Fruit fly (Drosophila melanogaster): Measurements from ENCODE around the gene CG12541.

Gene CG12541

DNA sequence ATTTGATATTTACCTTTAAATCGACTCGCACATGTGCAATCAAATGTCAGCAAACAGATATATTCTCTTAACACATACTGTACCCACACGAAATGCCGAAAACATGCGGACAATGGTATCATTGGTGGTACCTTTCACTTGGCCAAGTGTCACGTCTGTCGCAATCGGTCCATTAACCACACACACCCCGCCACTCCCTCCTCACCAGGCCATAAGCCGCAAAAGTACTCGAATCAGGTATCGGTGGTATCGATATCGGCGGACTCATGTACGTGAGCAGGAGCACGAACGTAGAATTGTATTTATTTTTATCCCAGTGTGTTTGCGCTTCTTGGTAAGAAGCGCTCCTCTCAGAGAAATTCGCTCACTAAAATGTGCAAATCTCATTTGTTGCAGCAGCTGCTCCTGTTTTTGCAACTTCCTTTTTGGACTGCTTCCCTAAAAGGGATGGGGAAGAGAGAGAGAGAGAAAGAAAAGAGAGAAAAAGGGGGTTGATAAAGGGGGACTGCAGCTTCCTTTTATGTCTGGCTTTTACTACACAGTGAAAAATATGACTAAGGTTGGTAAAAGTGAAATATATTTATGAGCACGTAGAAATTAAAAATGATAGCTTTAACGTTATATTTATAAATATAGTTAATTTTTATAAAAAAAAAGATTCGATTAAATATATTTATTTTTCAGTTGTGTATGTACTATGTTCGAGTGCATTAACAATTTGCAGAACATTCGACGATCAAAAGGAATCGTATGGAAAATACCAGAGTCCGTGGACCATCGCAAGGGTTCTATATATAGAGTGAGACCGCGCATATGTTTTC lies 82.1 kb downstream of the CG12541 start (continued):
- TF ChIP-seq spab (GFP tag; optimal IDR thresholded peaks at IDR 0.05), result peak; percentile 56
- TF ChIP-seq CG3032 (tag; optimal IDR thresholded peaks at IDR 0.05), result peak; percentile 68
- TF ChIP-seq eg (GFP tag; IDR thresholded peaks at IDR 0.05), result 0 out of 3 replicates have a peak, but pooled peaks have one; percentile 21
- TF ChIP-seq CG9139 (GFP tag; optimal IDR thresholded peaks at IDR 0.05), result peak; percentile 14
- TF ChIP-seq Hr39 (GFP tag; optimal IDR thresholded peaks at IDR 0.05), result no peak
- TF ChIP-seq dsx (GFP tag; optimal IDR thresholded peaks at IDR 0.05; ENCODE audit: poor library complexity, severe bottlenecking), result peak; percentile 84
- TF ChIP-seq OdsH (GFP tag; optimal IDR thresholded peaks at IDR 0.05), result peak; percentile 51
- no peak for TF ChIP-seq Sox14 (GFP tag; optimal IDR thresholded peaks at IDR 0.05)
- TF ChIP-seq CG8119 (GFP tag; IDR thresholded peaks at IDR 0.05), result peak; percentile 74
- peak; percentile 31 for TF ChIP-seq Smox (GFP tag; optimal IDR thresholded peaks at IDR 0.05)
- peak; percentile 28 for TF ChIP-seq CG7368 (GFP tag; optimal IDR thresholded peaks at IDR 0.05)
- no peak for TF ChIP-seq dac (GFP tag; optimal IDR thresholded peaks at IDR 0.05)
- TF ChIP-seq CG32006 (GFP tag; optimal IDR thresholded peaks at IDR 0.05), result peak; percentile 30
- TF ChIP-seq CG11762 (GFP tag; optimal IDR thresholded peaks at IDR 0.05; ENCODE audit: insufficient read depth), result no peak
- TF ChIP-seq fd59A (GFP tag; optimal IDR thresholded peaks at IDR 0.05), result peak; percentile 41
- peak; percentile 29 to 46 for TF ChIP-seq salr (GFP tag; optimal IDR thresholded peaks at IDR 0.05)
- peak; percentile 30 for TF ChIP-seq CG6854 (GFP tag; optimal IDR thresholded peaks at IDR 0.05)
- peak; percentile 14 for TF ChIP-seq pdm3 (GFP tag; optimal IDR thresholded peaks at IDR 0.05)
- peak; percentile 62 for TF ChIP-seq Ets96B (tag; optimal IDR thresholded peaks at IDR 0.05)
- peak; percentile 28 for TF ChIP-seq lz (GFP tag; optimal IDR thresholded peaks at IDR 0.05)

DNA sequence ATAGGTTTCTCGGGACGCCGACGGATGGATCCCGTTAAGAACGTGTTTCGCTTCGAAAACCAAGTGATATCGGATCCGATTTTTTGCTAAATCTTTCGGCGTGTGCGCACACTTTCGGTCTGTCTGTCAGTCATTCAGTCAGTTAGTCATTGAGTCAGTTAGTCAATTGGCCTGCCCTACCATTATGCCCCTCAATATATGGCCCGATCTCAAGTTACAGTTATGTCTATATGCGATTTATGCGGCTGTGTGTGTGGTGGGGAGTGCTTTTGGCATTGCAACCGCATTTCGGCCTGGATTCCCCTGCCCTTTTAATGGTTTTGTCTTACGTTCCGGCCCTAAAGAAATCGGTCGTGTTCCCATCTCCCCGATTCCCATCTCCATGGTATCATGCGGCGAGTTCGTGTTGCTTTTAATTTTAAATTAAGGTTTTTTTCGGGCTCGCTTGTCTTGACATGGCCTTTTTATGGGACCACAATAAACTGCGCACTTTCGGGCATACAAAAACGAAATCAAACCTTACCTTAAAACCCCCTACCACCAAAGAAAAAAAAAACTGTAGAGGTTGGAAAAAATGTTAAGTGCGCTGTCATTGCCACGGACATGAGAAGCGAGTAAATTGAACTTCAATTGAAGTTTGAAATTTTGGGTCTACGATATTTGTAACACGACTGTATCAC lies 83.0 kb downstream of the CG12541 start:
- TF ChIP-seq CG9139 (GFP tag; optimal IDR thresholded peaks at IDR 0.05) (no peak), svp (GFP tag) (peak; percentile 65), CG1621 (tag; optimal IDR thresholded peaks at IDR 0.05) (no peak), dac (GFP tag; optimal IDR thresholded peaks at IDR 0.05) (no peak), fd85E (GFP tag; optimal IDR thresholded peaks at IDR 0.05) (no peak), eg (GFP tag; IDR thresholded peaks at IDR 0.05) (no peak), CG15336 (GFP tag; IDR thresholded peaks at IDR 0.05) (no peak), CG8119 (GFP tag; IDR thresholded peaks at IDR 0.05) (no peak)

DNA sequence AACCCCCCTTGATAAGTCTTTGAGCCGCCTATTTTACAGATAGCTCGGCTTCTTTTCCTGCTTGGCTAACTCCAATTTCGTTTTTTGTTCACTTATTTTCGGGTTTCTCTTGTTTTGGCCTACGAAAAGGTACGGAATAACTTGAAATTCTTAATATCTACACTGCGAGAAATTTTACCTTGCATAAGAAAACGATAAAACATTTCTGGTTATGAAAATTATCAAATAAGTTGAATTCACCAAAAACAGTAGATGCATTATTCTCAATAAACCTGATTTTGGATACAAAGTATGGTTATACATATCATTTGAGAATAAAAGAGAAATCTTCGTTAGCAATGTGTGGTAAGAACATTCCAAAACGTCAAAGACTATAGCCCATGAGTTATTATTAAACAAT lies 83.8 kb downstream of the CG12541 start:
- TF ChIP-seq OdsH (GFP tag; optimal IDR thresholded peaks at IDR 0.05) (peak; percentile 31), CG1621 (tag; optimal IDR thresholded peaks at IDR 0.05) (no peak), CG16779 (tag; optimal IDR thresholded peaks at IDR 0.05) (no peak), Hr39 (GFP tag; optimal IDR thresholded peaks at IDR 0.05) (peak; percentile 49), Hr38 (GFP tag; optimal IDR thresholded peaks at IDR 0.05) (no peak), fkh (GFP tag; optimal IDR thresholded peaks at IDR 0.05) (no peak), svp (GFP tag) (peak; percentile 77), pdm3 (GFP tag; optimal IDR thresholded peaks at IDR 0.05) (peak; percentile 52), CG6792 (GFP tag; optimal IDR thresholded peaks at IDR 0.05) (no peak), Met (GFP tag; optimal IDR thresholded peaks at IDR 0.05) (peak; percentile 56), CG10669 (GFP tag; optimal IDR thresholded peaks at IDR 0.05) (peak; percentile 44), CG6163 (GFP tag; IDR thresholded peaks at IDR 0.05) (peak; percentile 36; the same call in 2 of the 3 replicates), CG8319 (GFP tag; optimal IDR thresholded peaks at IDR 0.05) (no peak), CG10631 (GFP tag; optimal IDR thresholded peaks at IDR 0.05) (peak; percentile 38), Ets96B (tag; optimal IDR thresholded peaks at IDR 0.05) (peak; percentile 46), Eip78C (GFP tag) (peak; percentile 77), achi (GFP tag; optimal IDR thresholded peaks at IDR 0.05) (peak; percentile 49), Ets21C (GFP tag; optimal IDR thresholded peaks at IDR 0.05) (peak; percentile 17), dsx (GFP tag; optimal IDR thresholded peaks at IDR 0.05; ENCODE audit: poor library complexity, severe bottlenecking) (peak; percentile 24), CG31627 (GFP tag; optimal IDR thresholded peaks at IDR 0.05) (peak; percentile 48), Smox (GFP tag; optimal IDR thresholded peaks at IDR 0.05) (peak; percentile 50), topi (GFP tag; optimal IDR thresholded peaks at IDR 0.05) (peak; percentile 58), lz (GFP tag; optimal IDR thresholded peaks at IDR 0.05) (peak; percentile 50), Sox14 (GFP tag; optimal IDR thresholded peaks at IDR 0.05) (peak; percentile 53), CG32006 (GFP tag; optimal IDR thresholded peaks at IDR 0.05) (peak; percentile 37), cyc (GFP tag; optimal IDR thresholded peaks at IDR 0.05) (peak; percentile 23), CG34406 (GFP tag; optimal IDR thresholded peaks at IDR 0.05) (peak; percentile 38), Blimp-1 (GFP tag; optimal IDR thresholded peaks at IDR 0.05) (no peak), ss (GFP tag; optimal IDR thresholded peaks at IDR 0.05) (peak in 1 of 2 experiments; percentile 9), CG8632 (GFP tag; optimal IDR thresholded peaks at IDR 0.05) (peak; percentile 46), CG3032 (tag; optimal IDR thresholded peaks at IDR 0.05) (peak; percentile 22)
